Worm (Caenorhabditis elegans): ENCODE data around the gene W03A5.2.

DNA sequence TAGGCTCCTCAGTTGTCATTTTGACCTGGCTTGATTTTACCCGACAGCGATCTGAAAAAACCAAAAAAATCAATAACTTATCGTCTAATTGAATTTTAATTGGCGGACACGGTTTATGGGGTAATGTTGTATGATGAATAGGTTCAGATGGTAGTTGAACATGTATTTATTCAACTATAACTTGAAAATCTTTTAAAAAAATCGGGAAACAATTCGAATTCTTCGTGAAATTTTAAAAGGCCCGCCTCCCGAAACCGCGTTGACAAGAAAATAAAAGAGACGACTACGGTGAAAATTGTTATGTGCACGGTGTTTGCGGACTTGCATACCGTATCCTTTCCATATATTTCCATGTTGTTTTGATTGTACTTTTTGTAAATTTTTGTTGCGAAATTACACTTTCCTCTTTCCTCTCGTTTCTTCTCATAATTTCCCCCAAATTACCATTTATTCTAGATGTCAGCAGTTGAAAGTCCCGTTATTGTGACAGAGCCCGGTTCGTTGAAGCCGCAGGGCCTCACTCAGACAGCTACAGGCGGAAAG is 36.9 kb downstream of the W03A5.2 start, which contains the start of the genes T24G10.2 and disl-2:
- TF ChIP-seq dao-5 (tag; optimal IDR thresholded peaks at IDR 0.05) (no peak), him-1 (tag; optimal IDR thresholded peaks at IDR 0.05) (no peak), W03F9.2 (tag; optimal IDR thresholded peaks at IDR 0.05) (peak; percentile 16)

Measured in whole organism, L4/young adult.